ENCODE assay signal across 5 worm cellular contexts in the genomic region with DNA sequence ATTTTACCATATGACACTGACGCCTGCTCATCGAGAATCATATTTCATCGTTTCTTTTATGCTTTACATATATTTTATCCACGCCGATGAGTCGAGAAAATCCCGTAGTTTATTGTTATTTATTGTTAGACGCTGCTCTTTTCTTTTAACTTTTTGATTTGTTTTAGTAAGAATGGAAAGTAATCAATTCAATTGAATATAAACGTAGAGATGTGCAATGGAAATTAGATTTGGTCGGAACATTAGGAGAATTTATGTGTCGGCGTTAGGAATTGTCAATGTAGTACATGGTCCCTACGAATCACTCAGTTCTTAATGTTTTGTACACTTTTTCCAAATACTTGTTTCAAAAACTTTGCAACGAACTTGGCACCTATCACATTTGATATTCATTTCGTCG.
A peak's percentile ranks its signal among the peaks of the same experiment; 100 is the strongest.
TF ChIP-seq lines count a peak whose summit lies in the region.

No protein-coding gene starts in this region.

TF ChIP-seq in whole organism, L1 larva, 84 proteins besides CTCF, POLR2A, EP300 and RAD21:
- no peak for TF ChIP-seq ets-5 (GFP tag; IDR thresholded peaks at IDR 0.05; lab: Robert Waterston, UW)
- peak; percentile 27 for TF ChIP-seq lin-14 (GFP tag; optimal IDR thresholded peaks at IDR 0.05; lab: Kevin White, UChicago)
- peak; percentile 76 for TF ChIP-seq fkh-10 (GFP tag; optimal IDR thresholded peaks at IDR 0.05; lab: Kevin White, UChicago)

TF ChIP-seq in whole organism, L3 larva, 47 proteins besides CTCF, POLR2A, EP300 and RAD21:
- TF ChIP-seq ceh-9 (tag; optimal IDR thresholded peaks at IDR 0.05; lab: Kevin White, UChicago) (no peak), nhr-28 (tag; optimal IDR thresholded peaks at IDR 0.05; lab: Kevin White, UChicago) (no peak), mml-1 (tag; optimal IDR thresholded peaks at IDR 0.05; lab: Kevin White, UChicago) (no peak), elt-3 (tag; optimal IDR thresholded peaks at IDR 0.05; lab: Kevin White, UChicago) (no peak), lsy-12 (tag; optimal IDR thresholded peaks at IDR 0.05; lab: Kevin White, UChicago) (no peak), egl-5 (tag; optimal IDR thresholded peaks at IDR 0.05; lab: Kevin White, UChicago) (no peak), hmg-11 (tag; optimal IDR thresholded peaks at IDR 0.05; lab: Kevin White, UChicago) (no peak), fkh-10 (GFP tag; optimal IDR thresholded peaks at IDR 0.05; lab: Kevin White, UChicago) (peak; percentile 40)
TF ChIP-seq in whole organism, L3 larva: peak in this region for 1.

TF ChIP-seq in whole organism, L4 larva, 104 proteins besides CTCF, POLR2A, EP300 and RAD21:
- TF ChIP-seq ctbp-1 (GFP tag; IDR thresholded peaks at IDR 0.05; lab: Robert Waterston, UW) (peak; percentile 28; the same call in 1 of the 2 replicates), ces-1 (GFP tag; optimal IDR thresholded peaks at IDR 0.05; lab: Kevin White, UChicago) (peak; percentile 20), fkh-10 (GFP tag; optimal IDR thresholded peaks at IDR 0.05; lab: Kevin White, UChicago) (peak; percentile 38), nhr-11 (tag; optimal IDR thresholded peaks at IDR 0.05; lab: Kevin White, UChicago) (no peak)

TF ChIP-seq in whole organism, late embryonic, 69 proteins besides CTCF, POLR2A, EP300 and RAD21:
- TF ChIP-seq ceh-19 (GFP tag; optimal IDR thresholded peaks at IDR 0.05; lab: Kevin White, UChicago) (no peak), unc-42 (tag; optimal IDR thresholded peaks at IDR 0.05; lab: Kevin White, UChicago) (peak; percentile 94), unc-55 (GFP tag; optimal IDR thresholded peaks at IDR 0.05; lab: Kevin White, UChicago) (no peak), F13H6.1 (tag; optimal IDR thresholded peaks at IDR 0.05; lab: Kevin White, UChicago) (no peak), pros-1 (tag; optimal IDR thresholded peaks at IDR 0.05; lab: Kevin White, UChicago) (no peak)
TF ChIP-seq in whole organism, late embryonic: peak in this region for 1.

TF ChIP-seq in whole organism, mixed stage, embryonic, 35 proteins besides CTCF, POLR2A, EP300 and RAD21:
- TF ChIP-seq ces-1 (GFP tag; optimal IDR thresholded peaks at IDR 0.05; lab: Kevin White, UChicago) (peak; percentile 97), unc-120 (tag; optimal IDR thresholded peaks at IDR 0.05; lab: Kevin White, UChicago; ENCODE audit: poor library complexity, severe bottlenecking) (no peak)
